Fruit fly (Drosophila melanogaster): ENCODE data around the gene Srp54.

The Srp54 gene

DNA sequence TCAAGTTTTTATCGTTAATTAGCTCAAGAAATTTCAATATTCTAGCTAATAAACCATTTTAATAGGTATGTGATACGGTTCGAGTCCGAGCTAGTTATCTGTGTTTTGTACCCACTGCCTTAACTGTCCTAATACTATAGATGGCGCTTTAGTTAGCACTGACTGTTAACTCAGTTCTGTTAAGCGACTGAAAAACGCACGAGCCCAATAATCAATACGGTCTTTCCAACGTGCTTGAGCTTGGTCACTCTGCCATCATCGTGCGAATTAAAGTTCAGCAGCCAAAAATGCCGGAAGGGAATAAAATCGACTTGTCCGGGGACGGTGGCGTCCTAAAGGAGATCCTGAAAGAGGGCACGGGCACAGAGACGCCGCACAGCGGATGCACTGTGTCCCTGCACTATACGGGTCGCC is 24.8 kb upstream of the Srp54 start, which contains the start of gene Fkbp59 (continued):
- TF ChIP-seq MTF-1 (GFP tag; optimal IDR thresholded peaks at IDR 0.05; ENCODE audit: borderline replicate concordance) (peak; percentile 92), ftz-f1 (GFP tag; optimal IDR thresholded peaks at IDR 0.05) (no peak), emc (GFP tag; optimal IDR thresholded peaks at IDR 0.05) (no peak), CG30431 (GFP tag; optimal IDR thresholded peaks at IDR 0.05) (no peak), CG17328 (GFP tag; IDR thresholded peaks at IDR 0.05) (no peak), twi (tag; optimal IDR thresholded peaks at IDR 0.05) (no peak), zen (tag; optimal IDR thresholded peaks at IDR 0.05) (peak; percentile 44), tgo (GFP tag; IDR thresholded peaks at IDR 0.05) (no peak), Nf-YC (tag; optimal IDR thresholded peaks at IDR 0.05) (no peak), CG13123 (GFP tag; optimal IDR thresholded peaks at IDR 0.05) (no peak), jigr1 (GFP tag; IDR thresholded peaks at IDR 0.05) (no peak), Ada2b (GFP tag; IDR thresholded peaks at IDR 0.05) (no peak), CG10543 (GFP tag; optimal IDR thresholded peaks at IDR 0.05) (no peak), CG11456 (GFP tag; IDR thresholded peaks at IDR 0.05) (no peak), gfzf (GFP tag; optimal IDR thresholded peaks at IDR 0.05) (peak; percentile 85), CG2889 (GFP tag; IDR thresholded peaks at IDR 0.05) (no peak), CG31365 (tag; optimal IDR thresholded peaks at IDR 0.05) (peak; percentile 19), Camta (GFP tag; optimal IDR thresholded peaks at IDR 0.05) (no peak), CG4854 (GFP tag; optimal IDR thresholded peaks at IDR 0.05) (no peak), CG4730 (GFP tag; IDR thresholded peaks at IDR 0.05) (no peak), CG3163 (GFP tag; optimal IDR thresholded peaks at IDR 0.05) (no peak), CG8765 (GFP tag; IDR thresholded peaks at IDR 0.05) (no peak), CG14050 (GFP tag; IDR thresholded peaks at IDR 0.05) (no peak), Hmr (GFP tag; optimal IDR thresholded peaks at IDR 0.05) (peak; percentile 48), PHDP (tag; optimal IDR thresholded peaks at IDR 0.05) (no peak), danr (GFP tag; IDR thresholded peaks at IDR 0.05) (no peak), Hsf (GFP tag; optimal IDR thresholded peaks at IDR 0.05) (peak; percentile 17), CG6791 (GFP tag; IDR thresholded peaks at IDR 0.05; ENCODE audit: partially characterized antibody) (peak; percentile 94), CG2199 (GFP tag; IDR thresholded peaks at IDR 0.05) (no peak), pan (optimal IDR thresholded peaks at IDR 0.05) (no peak), pan (GFP tag; optimal IDR thresholded peaks at IDR 0.05 in 1 of 2, IDR thresholded peaks at IDR 0.05 in 1 of 2) (no peak), dmrt11E (tag; optimal IDR thresholded peaks at IDR 0.05) (no peak), CG6689 (GFP tag; IDR thresholded peaks at IDR 0.05) (no peak), CG31388 (GFP tag; optimal IDR thresholded peaks at IDR 0.05) (no peak), hth (optimal IDR thresholded peaks at IDR 0.05) (no peak), Blimp-1 (GFP tag; optimal IDR thresholded peaks at IDR 0.05) (no peak), Dll (GFP tag; IDR thresholded peaks at IDR 0.05; ENCODE audit: partially characterized antibody) (peak; percentile 62; the same call in 3 of the 4 replicates), CG9609 (GFP tag; optimal IDR thresholded peaks at IDR 0.05) (no peak), Hmx (GFP tag; optimal IDR thresholded peaks at IDR 0.05) (no peak), kah (GFP tag; optimal IDR thresholded peaks at IDR 0.05) (no peak), maf-S (GFP tag; optimal IDR thresholded peaks at IDR 0.05) (no peak), sim (GFP tag; IDR thresholded peaks at IDR 0.05) (no peak), cato (GFP tag; optimal IDR thresholded peaks at IDR 0.05; ENCODE audit: borderline replicate concordance) (no peak), tll (GFP tag; optimal IDR thresholded peaks at IDR 0.05) (no peak), hbn (GFP tag; IDR thresholded peaks at IDR 0.05; ENCODE audit: partially characterized antibody) (no peak), jumu (GFP tag; optimal IDR thresholded peaks at IDR 0.05) (no peak), fd102C (GFP tag; optimal IDR thresholded peaks at IDR 0.05) (no peak), CG9727 (GFP tag; optimal IDR thresholded peaks at IDR 0.05) (no peak), MBD-R2 (GFP tag; IDR thresholded peaks at IDR 0.05) (peak; percentile 90), H2.0 (GFP tag; IDR thresholded peaks at IDR 0.05) (no peak), CoRest (tag; optimal IDR thresholded peaks at IDR 0.05) (no peak), vnd (GFP tag; IDR thresholded peaks at IDR 0.05; ENCODE audit: partially characterized antibody) (peak; percentile 88)

All from whole organism, embryonic.